Worm (Caenorhabditis elegans) whole organism, mixed stage, embryonic: ENCODE results near the gene Y54G2A.32.

Source experiments
- nhr-28 ChIP-seq: fragments of 150-350 bp; optimal IDR thresholded peaks from 2 replicates; lab custom pipeline; 2014; ENCODE audit warnings: missing biosample characterization, missing genetic modification characterization
- ztf-11 ChIP-seq: fragments of 150-350 bp; optimal IDR thresholded peaks from 2 replicates; lab custom pipeline; 2014; ENCODE audit warnings: missing biosample characterization, missing genetic modification characterization

- TF ChIP-seq nhr-28 (tag; lab: Kevin White, UChicago) (no peak), ztf-11 (no peak)
Observed at ce11 chrIV:2834516-2834915, 30.8 kb downstream of the Y54G2A.32 start, which contains the start of gene pudl-2.
